Worm (Caenorhabditis elegans): ENCODE results near the gene swt-1.
A peak's percentile ranks its signal among the peaks of the same experiment; 100 is the strongest.

swt-1 gene

DNA sequence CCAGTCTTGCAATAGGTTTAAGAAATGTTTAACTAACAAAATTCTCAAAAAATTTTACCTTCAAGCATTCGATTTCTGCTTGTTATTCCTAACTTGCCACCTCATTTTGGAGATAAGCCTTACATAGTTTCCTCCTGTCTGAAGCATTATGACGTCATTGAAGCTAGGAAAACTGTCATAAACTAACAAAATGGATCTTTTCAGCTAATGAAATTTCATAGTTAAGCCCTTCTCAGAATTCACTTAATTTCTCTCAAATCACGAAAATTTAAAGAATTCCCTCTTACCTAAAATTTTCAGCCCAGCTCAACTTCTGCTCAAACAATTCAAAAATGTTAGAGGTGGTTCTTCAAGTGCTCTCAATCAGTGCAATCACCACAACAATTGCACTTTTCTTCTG, at the start of gene swt-1:
TSS of gene swt-1 (plus strand) at position 301 of the 400 bp plus-strand sequence.
- TF ChIP-seq zip-8 (tag; optimal IDR thresholded peaks at IDR 0.05) (peak; percentile 73), cnd-1 (tag; optimal IDR thresholded peaks at IDR 0.05) (no peak), ceh-39 (tag; optimal IDR thresholded peaks at IDR 0.05) (no peak), snpc-4 (tag; optimal IDR thresholded peaks at IDR 0.05) (no peak)

DNA sequence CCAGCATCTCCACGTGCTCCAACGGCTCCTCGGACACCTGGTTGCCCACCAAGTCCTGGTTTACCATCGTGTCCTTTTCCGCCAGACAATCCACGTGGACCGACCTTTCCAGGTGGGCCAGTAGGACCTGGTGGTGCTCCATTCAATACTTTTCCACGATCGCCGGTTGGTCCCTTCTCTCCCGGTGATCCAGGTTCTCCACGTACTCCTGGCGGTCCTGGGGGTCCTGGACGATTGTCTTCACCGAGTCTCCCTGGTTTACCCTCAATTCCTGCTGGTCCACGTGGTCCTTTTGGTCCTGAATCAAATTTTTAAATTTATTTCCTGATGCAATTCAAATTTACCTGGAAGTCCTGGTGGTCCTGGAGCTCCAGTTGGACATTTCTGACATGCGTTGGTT, 48.9 kb upstream of the swt-1 start:
- TF ChIP-seq sptf-1 (tag; optimal IDR thresholded peaks at IDR 0.05): no peak
- no peak for TF ChIP-seq bed-3 (GFP tag; optimal IDR thresholded peaks at IDR 0.05)
- TF ChIP-seq nhr-28 (tag; optimal IDR thresholded peaks at IDR 0.05): no peak
- no peak for TF ChIP-seq lin-32 (GFP tag; optimal IDR thresholded peaks at IDR 0.05)
- TF ChIP-seq nhr-237 (tag; optimal IDR thresholded peaks at IDR 0.05): no peak
- TF ChIP-seq unc-120 (tag; optimal IDR thresholded peaks at IDR 0.05; ENCODE audit: poor library complexity, severe bottlenecking): no peak
- no peak for TF ChIP-seq nhr-12 (tag; optimal IDR thresholded peaks at IDR 0.05)

DNA sequence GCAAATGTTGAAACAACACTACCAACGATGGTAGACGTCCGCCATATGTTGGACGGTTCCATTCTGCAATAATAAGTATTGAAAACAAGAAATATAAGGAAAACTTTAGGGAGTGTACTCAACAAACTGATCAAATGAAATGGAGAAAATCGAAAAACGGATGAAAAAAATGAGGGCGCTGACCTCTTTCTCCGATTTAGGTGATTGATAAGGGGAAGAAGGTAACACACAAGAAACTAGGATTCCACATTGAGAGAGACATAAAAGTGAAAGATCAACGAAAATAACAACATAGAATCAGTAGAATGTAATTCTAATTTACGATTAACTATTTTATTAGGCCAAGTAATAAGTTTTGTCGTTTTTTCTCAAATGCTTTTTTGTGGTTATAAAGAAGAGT, 48.2 kb upstream of the swt-1 start, which contains the start of gene dpy-9:
TSS of gene dpy-9 (minus strand) at position 63 of the 400 bp plus-strand sequence.
- TF ChIP-seq drap-1 (GFP tag; optimal IDR thresholded peaks at IDR 0.05) (no peak), elt-3 (tag; optimal IDR thresholded peaks at IDR 0.05) (no peak), elt-1 (tag; optimal IDR thresholded peaks at IDR 0.05; ENCODE audit: borderline replicate concordance, insufficient read depth) (no peak), mep-1 (tag; optimal IDR thresholded peaks at IDR 0.05) (no peak), pha-4 (tag; optimal IDR thresholded peaks at IDR 0.05) (no peak)

DNA sequence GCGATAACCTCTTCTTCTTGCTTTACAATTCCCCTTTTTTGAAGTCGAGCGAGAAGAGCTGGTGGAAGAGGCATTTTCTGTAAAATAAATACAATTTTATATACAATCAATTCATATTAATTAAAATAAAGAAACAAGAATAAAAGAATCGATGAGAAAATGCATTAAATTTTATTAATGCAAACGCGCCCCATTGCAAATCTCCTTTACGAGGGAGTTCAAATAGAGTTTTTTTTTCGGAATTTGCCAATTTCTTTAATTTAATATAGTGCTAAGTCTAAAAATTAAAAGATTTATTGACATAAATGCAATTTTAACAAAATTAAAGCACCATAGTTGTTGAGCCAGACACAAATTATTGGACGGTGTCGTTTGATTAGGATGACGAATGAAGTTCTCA, 45.7 kb upstream of the swt-1 start, which contains the start of gene pqbp-1.1:
TSS of gene pqbp-1.1 (minus strand) at position 77 of the 400 bp plus-strand sequence.
- TF ChIP-seq snpc-4 (tag; optimal IDR thresholded peaks at IDR 0.05) (no peak), mab-5 (tag; optimal IDR thresholded peaks at IDR 0.05) (peak; percentile 42), ceh-43 (GFP tag; optimal IDR thresholded peaks at IDR 0.05) (no peak), ztf-11 (tag; optimal IDR thresholded peaks at IDR 0.05) (no peak), nhr-237 (tag; optimal IDR thresholded peaks at IDR 0.05) (peak; percentile 7), ces-1 (GFP tag; optimal IDR thresholded peaks at IDR 0.05) (peak; percentile 98), hlh-1 (tag; optimal IDR thresholded peaks at IDR 0.05) (no peak), mls-2 (tag; optimal IDR thresholded peaks at IDR 0.05) (no peak), blmp-1 (tag; optimal IDR thresholded peaks at IDR 0.05) (no peak), sptf-1 (tag; optimal IDR thresholded peaks at IDR 0.05) (peak; percentile 5), lsy-2 (tag; optimal IDR thresholded peaks at IDR 0.05) (peak; percentile 68), mep-1 (tag; optimal IDR thresholded peaks at IDR 0.05) (peak; percentile 19), M03D4.4 (tag; optimal IDR thresholded peaks at IDR 0.05) (no peak), ceh-39 (tag; optimal IDR thresholded peaks at IDR 0.05) (peak; percentile 60), pha-4 (tag; optimal IDR thresholded peaks at IDR 0.05) (peak; percentile 40), nhr-2 (tag; optimal IDR thresholded peaks at IDR 0.05) (peak; percentile 12)

DNA sequence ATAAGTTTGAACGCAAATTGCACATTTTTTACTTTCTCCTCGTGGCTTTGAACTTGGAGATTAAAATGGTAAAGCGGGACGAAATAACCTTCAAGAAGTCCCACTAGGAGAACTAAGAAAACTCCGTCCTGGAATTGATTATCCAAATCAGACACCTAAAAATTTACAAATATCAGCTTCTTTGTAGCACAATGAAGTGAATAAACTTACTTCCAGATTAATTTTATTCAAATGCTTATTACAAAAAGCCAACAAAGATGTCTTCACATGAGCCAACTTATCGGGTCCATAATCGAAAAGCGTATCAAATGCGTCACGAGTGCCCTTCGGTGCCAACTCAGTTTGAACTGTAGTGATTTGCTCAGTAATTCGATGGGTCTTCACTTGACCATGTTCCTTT, 44.8 kb upstream of the swt-1 start:
- TF ChIP-seq nhr-2 (tag; optimal IDR thresholded peaks at IDR 0.05) (no peak), ham-2 (GFP tag; optimal IDR thresholded peaks at IDR 0.05) (no peak), flh-1 (GFP tag; optimal IDR thresholded peaks at IDR 0.05) (no peak), M03D4.4 (tag; optimal IDR thresholded peaks at IDR 0.05) (no peak), ces-1 (GFP tag; optimal IDR thresholded peaks at IDR 0.05) (no peak)

DNA sequence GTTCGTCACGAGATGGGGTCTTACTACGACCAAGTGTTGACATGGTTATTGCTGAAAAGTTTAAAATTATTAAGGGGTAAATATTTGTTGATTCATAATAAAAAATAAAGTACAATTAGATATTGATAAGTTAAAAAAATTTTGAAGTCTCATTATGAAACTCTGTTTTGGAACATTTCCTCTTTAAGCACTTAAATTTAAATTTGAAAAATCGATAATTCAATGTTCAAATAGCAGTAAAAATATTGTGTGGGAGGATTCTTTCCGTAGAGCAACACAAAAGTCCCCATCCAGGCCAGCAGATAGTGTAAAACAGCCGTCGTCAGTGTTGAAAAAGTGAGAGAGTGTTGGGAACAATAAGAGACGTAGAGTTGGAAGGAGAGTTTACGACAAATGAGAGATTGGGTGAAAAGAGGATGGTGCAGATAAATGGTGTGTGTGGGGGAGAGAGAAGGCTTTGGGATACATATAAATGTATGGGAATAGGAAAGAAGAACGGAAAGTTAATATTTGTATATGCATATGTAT, 43.1 kb upstream of the swt-1 start, which contains the start of gene pat-6:
TSS of gene pat-6 (minus strand) at position 51 of the 528 bp plus-strand sequence.
- TF ChIP-seq hlh-1 (tag; optimal IDR thresholded peaks at IDR 0.05): peak; percentile 44
- TF ChIP-seq ces-1 (GFP tag; optimal IDR thresholded peaks at IDR 0.05): peak; percentile 50
- TF ChIP-seq unc-62 (GFP tag; optimal IDR thresholded peaks at IDR 0.05): peak; percentile 27
- no peak for TF ChIP-seq snpc-4 (tag; optimal IDR thresholded peaks at IDR 0.05)
- TF ChIP-seq unc-120 (tag; optimal IDR thresholded peaks at IDR 0.05; ENCODE audit: poor library complexity, severe bottlenecking): peak; percentile 76
- no peak for TF ChIP-seq nhr-2 (tag; optimal IDR thresholded peaks at IDR 0.05)
